Worm (Caenorhabditis elegans) whole organism, L2 larva: ENCODE measurements around the gene Y43F8C.13.
"Not testable (repeated sequence)": the region's sequence is repeated elsewhere in the genome, so short reads cannot be mapped to it uniquely, and the experiment has no call there.

Experiments
- C34F6.9 ChIP-seq: fragments of 150-350 bp; optimal IDR thresholded peaks from 2 replicates; lab custom pipeline; 2014; ENCODE audit warnings: missing biosample characterization, missing genetic modification characterization
- F13H6.1 ChIP-seq: sonication (generic microtip); optimal IDR thresholded peaks from 2 replicates; lab custom pipeline; 2016; ENCODE audit warnings: missing genetic modification characterization, missing compliant biosample characterization
- R02D3.7 ChIP-seq: fragments of 150-350 bp; optimal IDR thresholded peaks from 2 replicates; lab custom pipeline; 2014; ENCODE audit warnings: missing biosample characterization, missing genetic modification characterization
- Y55F3AM.14 ChIP-seq: fragments of 200-800 bp; sonication (Bioruptor generic); optimal IDR thresholded peaks from 2 replicates; lab custom pipeline; 2018; ENCODE audit warnings: mild to moderate bottlenecking, missing genetic modification characterization, missing compliant biosample characterization
- ZK546.5 ChIP-seq: sonication (generic microtip); optimal IDR thresholded peaks from 2 replicates; lab custom pipeline; 2017; ENCODE audit warnings: missing biosample characterization, missing genetic modification characterization
- aly-2 ChIP-seq: fragments of 150-350 bp; optimal IDR thresholded peaks from 2 replicates; lab custom pipeline; 2014; ENCODE audit warnings: missing biosample characterization, missing genetic modification characterization
- ama-1 ChIP-seq: fragments of 150-350 bp; optimal IDR thresholded peaks from 2 replicates; lab custom pipeline; 2018; ENCODE audit warnings: inconsistent platforms
- blmp-1 ChIP-seq: sonication (generic microtip); optimal IDR thresholded peaks from 2 replicates; lab custom pipeline; 2017; ENCODE audit warnings: missing genetic modification characterization, mild to moderate bottlenecking, missing compliant biosample characterization, antibody characterized with exemption, moderate library complexity; ENCODE audit not compliant: insufficient read depth
- ceh-16 ChIP-seq: fragments of 150-350 bp; optimal IDR thresholded peaks from 2 replicates; lab custom pipeline; 2014; ENCODE audit warnings: missing biosample characterization, missing genetic modification characterization
- ceh-82 ChIP-seq: fragments of 150-350 bp; optimal IDR thresholded peaks from 2 replicates; lab custom pipeline; 2014; ENCODE audit warnings: missing biosample characterization, missing genetic modification characterization
- crh-2 ChIP-seq: sonication (generic microtip); optimal IDR thresholded peaks from 2 replicates; lab custom pipeline; 2017; ENCODE audit warnings: missing biosample characterization, missing genetic modification characterization
- dmd-4 ChIP-seq: sonication (generic microtip); optimal IDR thresholded peaks from 2 replicates; lab custom pipeline; 2017; ENCODE audit warnings: missing biosample characterization, missing genetic modification characterization
- egl-27 ChIP-seq: sonication (generic microtip); optimal IDR thresholded peaks from 3 replicates; lab custom pipeline; 2017; ENCODE audit warnings: missing biosample characterization, missing genetic modification reagents, missing genetic modification characterization
- elt-1 ChIP-seq: fragments of 150-350 bp; optimal IDR thresholded peaks from 2 replicates; lab custom pipeline; 2014; ENCODE audit warnings: missing biosample characterization, missing genetic modification characterization
- elt-3 ChIP-seq: sonication (generic microtip); optimal IDR thresholded peaks from 2 replicates; lab custom pipeline; 2017; ENCODE audit warnings: missing biosample characterization, missing genetic modification characterization
- fos-1 ChIP-seq: fragments of 150-350 bp; optimal IDR thresholded peaks from 2 replicates; lab custom pipeline; 2014; ENCODE audit warnings: missing biosample characterization, missing genetic modification characterization
- gmeb-1 ChIP-seq: fragments of 150-350 bp; optimal IDR thresholded peaks from 2 replicates; lab custom pipeline; 2014; ENCODE audit warnings: missing biosample characterization, missing genetic modification characterization
- lin-11 ChIP-seq: fragments of 150-350 bp; sonication (generic microtip); optimal IDR thresholded peaks from 2 replicates; lab custom pipeline; 2014; ENCODE audit warnings: missing biosample characterization, missing genetic modification characterization, inconsistent platforms, mixed read lengths
- lin-13 ChIP-seq: fragments of 150-350 bp; optimal IDR thresholded peaks from 2 replicates; lab custom pipeline; 2014; ENCODE audit warnings: missing biosample characterization, missing genetic modification reagents, missing genetic modification characterization
- mab-5 ChIP-seq: fragments of 150-350 bp; optimal IDR thresholded peaks from 2 replicates; lab custom pipeline; 2014; ENCODE audit warnings: missing biosample characterization, missing genetic modification characterization
- mbf-1 ChIP-seq: sonication (generic microtip); optimal IDR thresholded peaks from 2 replicates; lab custom pipeline; 2017; ENCODE audit warnings: missing biosample characterization, missing genetic modification characterization
- mdl-1 ChIP-seq, 2 experiments: fragments of 150-350 bp in 1 of 2; sonication (generic microtip) in 1 of 2; optimal IDR thresholded peaks; 2 replicates each; lab custom pipeline; 2017; ENCODE audit warnings: missing biosample characterization in 2 of 2, missing genetic modification characterization in 2 of 2
- nhr-10 ChIP-seq: sonication (generic microtip); optimal IDR thresholded peaks from 2 replicates; lab custom pipeline; 2017; ENCODE audit warnings: missing biosample characterization, missing genetic modification characterization
- nhr-11 ChIP-seq: fragments of 150-350 bp; optimal IDR thresholded peaks from 2 replicates; lab custom pipeline; 2014; ENCODE audit warnings: missing biosample characterization, missing genetic modification characterization
- nhr-12 ChIP-seq: fragments of 150-350 bp; optimal IDR thresholded peaks from 2 replicates; lab custom pipeline; 2014; ENCODE audit warnings: missing biosample characterization, missing genetic modification characterization
- nhr-129 ChIP-seq: fragments of 150-350 bp; optimal IDR thresholded peaks from 2 replicates; lab custom pipeline; 2014; ENCODE audit warnings: missing biosample characterization, missing genetic modification characterization
- nhr-21 ChIP-seq: fragments of 150-350 bp; optimal IDR thresholded peaks from 2 replicates; lab custom pipeline; 2014; ENCODE audit warnings: missing biosample characterization, missing genetic modification characterization
- nhr-23 ChIP-seq: fragments of 150-350 bp; optimal IDR thresholded peaks from 2 replicates; lab custom pipeline; 2014; ENCODE audit warnings: missing biosample characterization, missing genetic modification reagents, missing genetic modification characterization
- nhr-25 ChIP-seq: fragments of 150-350 bp; sonication (generic microtip); optimal IDR thresholded peaks from 3 replicates; lab custom pipeline; 2014; ENCODE audit warnings: missing biosample characterization, missing genetic modification characterization
- nhr-6 ChIP-seq: fragments of 150-350 bp; optimal IDR thresholded peaks from 2 replicates; lab custom pipeline; 2014; ENCODE audit warnings: missing biosample characterization, missing genetic modification characterization
- peb-1 ChIP-seq: fragments of 150-350 bp; optimal IDR thresholded peaks from 2 replicates; lab custom pipeline; 2014; ENCODE audit warnings: missing biosample characterization, missing genetic modification characterization
- sem-4 ChIP-seq: fragments of 150-350 bp; optimal IDR thresholded peaks from 2 replicates; lab custom pipeline; 2014; ENCODE audit warnings: missing biosample characterization, missing genetic modification reagents, missing genetic modification characterization
- skn-1 ChIP-seq: sonication (generic microtip); optimal IDR thresholded peaks from 2 replicates; lab custom pipeline; 2017; ENCODE audit warnings: missing biosample characterization, missing genetic modification characterization
- sma-3 ChIP-seq: sonication (generic microtip); optimal IDR thresholded peaks from 2 replicates; lab custom pipeline; 2016; ENCODE audit warnings: missing genetic modification reagents, missing genetic modification characterization, missing compliant biosample characterization
- unc-39 ChIP-seq: fragments of 150-350 bp; optimal IDR thresholded peaks from 2 replicates; lab custom pipeline; 2014; ENCODE audit warnings: missing biosample characterization, missing genetic modification characterization
- unc-62 ChIP-seq: fragments of 150-350 bp; optimal IDR thresholded peaks from 2 replicates; lab custom pipeline; 2014; ENCODE audit warnings: missing biosample characterization, missing genetic modification reagents, missing genetic modification characterization
- ztf-1 ChIP-seq: fragments of 200-800 bp; sonication (Bioruptor generic); conservative IDR thresholded peaks from 2 replicates; pipeline ENCODE4 v1.3.6; 2022; ENCODE audit warnings: missing genetic modification characterization, missing compliant biosample characterization
- ztf-11 ChIP-seq: sonication (generic microtip); optimal IDR thresholded peaks from 2 replicates; lab custom pipeline; 2017; ENCODE audit warnings: missing biosample characterization, missing genetic modification characterization
- ztf-4 ChIP-seq: fragments of 150-350 bp; optimal IDR thresholded peaks from 2 replicates; lab custom pipeline; 2014; ENCODE audit warnings: missing biosample characterization, missing genetic modification characterization

Y43F8C.13 gene

DNA sequence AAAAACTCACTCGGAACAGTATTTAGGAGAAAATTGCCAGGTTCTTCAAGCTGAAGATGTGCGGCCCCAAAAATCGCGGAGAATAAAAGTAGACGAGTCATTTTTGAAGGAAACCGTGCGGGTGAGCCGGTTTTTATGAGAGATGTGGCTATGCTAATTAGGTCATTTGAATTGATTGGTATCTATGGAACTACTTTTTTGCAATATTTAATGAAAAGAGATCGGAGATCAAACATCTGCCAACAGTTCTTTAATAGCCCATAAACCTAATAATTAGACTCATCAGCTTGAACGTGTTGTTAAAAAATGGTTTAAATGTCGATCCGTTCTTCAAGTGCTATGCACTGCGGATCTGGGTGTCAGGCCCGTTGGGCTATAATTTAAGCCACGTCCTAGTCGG, 18.2 kb upstream of the Y43F8C.13 start, which contains the start of gene Y43F8C.16:
TSS of gene Y43F8C.16 (minus strand) at position 101 of the 400 bp plus-strand sequence.
- no peak for TF ChIP-seq nhr-25 (tag; lab: Kevin White, UChicago)
- TF ChIP-seq nhr-12 = no peak
- TF ChIP-seq blmp-1 (tag; lab: Kevin White, UChicago) = no peak
- TF ChIP-seq nhr-23 = no peak
- no peak for TF ChIP-seq fos-1 (tag; lab: Kevin White, UChicago)
- TF ChIP-seq ama-1 = no peak
- TF ChIP-seq Y55F3AM.14 (GFP tag; lab: Kevin White, UChicago) = no peak
- no peak for TF ChIP-seq nhr-10 (tag; lab: Kevin White, UChicago)
- no peak for TF ChIP-seq R02D3.7 (tag; lab: Kevin White, UChicago)
- no peak for TF ChIP-seq mdl-1 (tag; optimal IDR thresholded peaks at IDR 0.05; lab: Kevin White, UChicago)
- TF ChIP-seq unc-39 (tag; lab: Kevin White, UChicago) = no peak
- TF ChIP-seq aly-2 (tag; lab: Kevin White, UChicago) = no peak
- TF ChIP-seq lin-11 = no peak
- no peak for TF ChIP-seq ZK546.5
- TF ChIP-seq lin-13 (GFP tag; lab: Kevin White, UChicago) = no peak
- no peak for TF ChIP-seq elt-1 (tag; lab: Kevin White, UChicago)
- no peak for TF ChIP-seq nhr-21
- TF ChIP-seq mab-5 (tag; lab: Kevin White, UChicago) = no peak
- TF ChIP-seq ceh-82 = no peak

ce11 chrV:19711646-19712045, 14.4 kb upstream of the Y43F8C.13 start, which contains the start of gene Y43F8C.23:
TSS of gene Y43F8C.23 (minus strand) at chrV:19711746.
- not testable (repeated sequence) for TF ChIP-seq Y55F3AM.14 (GFP tag; lab: Kevin White, UChicago); nhr-23; C34F6.9

- not testable (repeated sequence) for TF ChIP-seq egl-27 (tag; lab: Kevin White, UChicago); ceh-82; F13H6.1 (tag; lab: Kevin White, UChicago)
These were observed 13.3 kb upstream of the Y43F8C.13 start, which contains the start of gene Y43F8C.15 for ce11 chrV:19710514-19710913. TSS of gene Y43F8C.15 (minus strand) at chrV:19710614.

- TF ChIP-seq nhr-11 (no peak), ceh-16 (tag; lab: Kevin White, UChicago) (no peak), F13H6.1 (tag; lab: Kevin White, UChicago) (no peak), nhr-6 (tag; lab: Kevin White, UChicago) (no peak), elt-3 (no peak), nhr-23 (no peak), unc-62 (GFP tag; lab: Kevin White, UChicago) (no peak), sma-3 (GFP tag; lab: Kevin White, UChicago) (no peak), blmp-1 (tag; lab: Kevin White, UChicago) (no peak), ztf-4 (no peak), crh-2 (tag; lab: Kevin White, UChicago) (no peak), gmeb-1 (tag; lab: Kevin White, UChicago) (no peak), skn-1 (tag; lab: Kevin White, UChicago) (no peak), peb-1 (tag; lab: Kevin White, UChicago) (no peak)
- TF ChIP-seq, all 48 proteins: peak for 0
These were observed 11.7 kb upstream of the Y43F8C.13 start, which contains the start of gene srv-3 for ce11 chrV:19708849-19709248. TSS of gene srv-3 (minus strand) at chrV:19708949.

ce11 chrV:19691954-19692353, 5.2 kb downstream of the Y43F8C.13 start:
- TF ChIP-seq elt-1 (tag; lab: Kevin White, UChicago) = no peak
- no peak for TF ChIP-seq ztf-4
- no peak for TF ChIP-seq F13H6.1 (tag; lab: Kevin White, UChicago)
- no peak for TF ChIP-seq nhr-129
- no peak for TF ChIP-seq mdl-1 (tag; optimal IDR thresholded peaks at IDR 0.05; lab: Kevin White, UChicago)
- TF ChIP-seq ztf-1 (GFP tag; lab: Robert Waterston, UW) = no peak
- no peak for TF ChIP-seq nhr-25 (tag; lab: Kevin White, UChicago)
- no peak for TF ChIP-seq ztf-11 (tag; lab: Kevin White, UChicago)
- TF ChIP-seq egl-27 (tag; lab: Kevin White, UChicago) = no peak
- TF ChIP-seq nhr-11 = no peak
- TF ChIP-seq peb-1 (tag; lab: Kevin White, UChicago) = no peak
- no peak for TF ChIP-seq gmeb-1 (tag; lab: Kevin White, UChicago)
- no peak for TF ChIP-seq C34F6.9
- TF ChIP-seq blmp-1 (tag; lab: Kevin White, UChicago) = no peak
- TF ChIP-seq sem-4 (tag; lab: Kevin White, UChicago) = no peak
- TF ChIP-seq dmd-4 = no peak
- TF ChIP-seq mbf-1 = no peak
- TF ChIP-seq, all 48 proteins: peak for 0
